Fruit fly (Drosophila melanogaster): ENCODE results near the gene CycJ.

DNA sequence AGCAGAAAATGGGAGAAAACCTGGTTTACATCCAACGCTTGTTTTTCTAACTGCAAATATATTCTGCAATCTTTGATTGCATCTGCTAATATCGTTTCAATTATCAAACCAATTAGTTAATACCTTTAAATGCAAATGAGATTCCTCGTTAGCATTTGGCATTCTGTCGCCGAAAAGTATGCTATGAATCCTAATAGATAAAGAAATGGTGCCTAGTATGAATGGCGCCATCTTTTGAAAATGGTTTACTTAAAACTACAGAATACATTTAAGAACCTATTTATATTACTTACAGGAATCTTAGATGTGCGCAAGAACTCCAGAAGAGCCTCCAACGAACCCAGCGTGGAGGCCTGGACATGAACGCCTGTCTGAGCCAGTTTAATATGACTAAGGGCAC lies 9.3 kb upstream of the CycJ start:
- TF ChIP-seq esn (GFP tag; optimal IDR thresholded peaks at IDR 0.05) = no peak
- TF ChIP-seq CG16779 (tag; optimal IDR thresholded peaks at IDR 0.05) = no peak
- TF ChIP-seq Met (GFP tag; optimal IDR thresholded peaks at IDR 0.05) = no peak
- no peak for TF ChIP-seq Hr39 (GFP tag; optimal IDR thresholded peaks at IDR 0.05)
- no peak for TF ChIP-seq Smox (GFP tag; optimal IDR thresholded peaks at IDR 0.05)
- TF ChIP-seq Ets21C (GFP tag; optimal IDR thresholded peaks at IDR 0.05) = no peak
- no peak for TF ChIP-seq lz (GFP tag; optimal IDR thresholded peaks at IDR 0.05)
- TF ChIP-seq CG9139 (GFP tag; optimal IDR thresholded peaks at IDR 0.05) = no peak
- peak; percentile 52 for TF ChIP-seq CG6808 (GFP tag; optimal IDR thresholded peaks at IDR 0.05)
- no peak for TF ChIP-seq acj6 (GFP tag; optimal IDR thresholded peaks at IDR 0.05)

Measured in whole organism, prepupa.